Fruit fly (Drosophila melanogaster) whole organism, embryonic: Measurements from ENCODE around the gene veli.

Experiments
- Ada2b ChIP-seq: fragments of 200-800 bp; sonication (Bioruptor generic); IDR thresholded peaks from 2 replicates; pipeline ENCODE4 v1.3.6; 2022; ENCODE audit warnings: missing biosample characterization, missing genetic modification characterization
- Atf6 ChIP-seq: fragments of 200-800 bp; sonication (Bioruptor generic); IDR thresholded peaks from 2 replicates; pipeline ENCODE4 v1.3.6; 2022; ENCODE audit warnings: missing biosample characterization, missing genetic modification characterization
- B-H2 ChIP-seq: fragments of 200-800 bp; sonication (Bioruptor generic); optimal IDR thresholded peaks from 2 replicates; lab custom pipeline; 2018; ENCODE audit warnings: missing biosample characterization, mild to moderate bottlenecking, missing genetic modification characterization
- BEAF-32 ChIP-seq: fragments of 200-800 bp; sonication (Bioruptor generic); optimal IDR thresholded peaks from 3 replicates; lab custom pipeline; 2017; ENCODE audit warnings: missing biosample characterization, missing genetic modification characterization, mild to moderate bottlenecking, moderate library complexity, missing genetic modification reagents
- C15 ChIP-seq: fragments of 200-800 bp; sonication (Bioruptor generic); IDR thresholded peaks from 3 replicates; pipeline ENCODE4 v1.3.6; 2022; ENCODE audit warnings: missing biosample characterization, missing genetic modification characterization
- CG10543 ChIP-seq: fragments of 200-800 bp; sonication (Bioruptor generic); optimal IDR thresholded peaks from 3 replicates; lab custom pipeline; 2017; ENCODE audit warnings: missing biosample characterization, mild to moderate bottlenecking, missing genetic modification characterization, moderate library complexity
- CG13894 ChIP-seq: fragments of 200-800 bp; sonication (Bioruptor generic); optimal IDR thresholded peaks from 3 replicates; lab custom pipeline; 2018; ENCODE audit warnings: missing biosample characterization, mild to moderate bottlenecking, missing genetic modification characterization, moderate library complexity
- CG15696 ChIP-seq: fragments of 200-800 bp; sonication (Bioruptor generic); optimal IDR thresholded peaks from 2 replicates; lab custom pipeline; 2019; ENCODE audit warnings: missing biosample characterization, mild to moderate bottlenecking, missing genetic modification characterization, moderate library complexity
- CG17359 ChIP-seq: fragments of 200-800 bp; sonication (Bioruptor generic); optimal IDR thresholded peaks from 3 replicates; lab custom pipeline; 2018; ENCODE audit warnings: missing biosample characterization, mild to moderate bottlenecking, missing genetic modification characterization, moderate library complexity
- CG17612 ChIP-seq: fragments of 200-800 bp; sonication (Bioruptor generic); IDR thresholded peaks from 2 replicates; pipeline ENCODE4 v1.3.6; 2022; ENCODE audit warnings: missing biosample characterization, missing genetic modification characterization
- CG18262 ChIP-seq: fragments of 200-800 bp; optimal IDR thresholded peaks from 3 replicates; lab custom pipeline; 2019; ENCODE audit warnings: missing biosample characterization, mild to moderate bottlenecking, missing genetic modification characterization, moderate library complexity
- CG2116 ChIP-seq: fragments of 200-800 bp; sonication (Bioruptor generic); optimal IDR thresholded peaks from 3 replicates; lab custom pipeline; 2018; ENCODE audit warnings: missing biosample characterization, mild to moderate bottlenecking, missing genetic modification characterization
- CG2120 ChIP-seq: fragments of 200-800 bp; sonication (Bioruptor generic); optimal IDR thresholded peaks from 3 replicates; lab custom pipeline; 2016; ENCODE audit warnings: missing biosample characterization, missing genetic modification characterization
- CG31365 ChIP-seq: fragments of 200-800 bp; sonication (Bioruptor generic); optimal IDR thresholded peaks from 2 replicates; lab custom pipeline; 2018; ENCODE audit warnings: missing biosample characterization, mild to moderate bottlenecking, missing genetic modification characterization
- CG4328 ChIP-seq: fragments of 200-800 bp; sonication (Bioruptor generic); optimal IDR thresholded peaks from 3 replicates; lab custom pipeline; 2017; ENCODE audit warnings: missing biosample characterization, missing genetic modification reagents, missing genetic modification characterization
- CG6654 ChIP-seq: fragments of 200-800 bp; sonication (Bioruptor generic); optimal IDR thresholded peaks from 2 replicates; lab custom pipeline; 2017; ENCODE audit warnings: missing biosample characterization, mild to moderate bottlenecking, missing genetic modification characterization
- CG7786 ChIP-seq: fragments of 200-800 bp; sonication (Bioruptor generic); optimal IDR thresholded peaks from 2 replicates; lab custom pipeline; 2016; ENCODE audit warnings: missing biosample characterization, missing genetic modification characterization
- CG7928 ChIP-seq: fragments of 200-800 bp; sonication (Bioruptor generic); optimal IDR thresholded peaks from 2 replicates; lab custom pipeline; 2017; ENCODE audit warnings: missing biosample characterization, mild to moderate bottlenecking, missing genetic modification characterization
- CG7963 ChIP-seq: fragments of 200-800 bp; sonication (Bioruptor generic); IDR thresholded peaks from 3 replicates; pipeline ENCODE4 v1.3.6; 2022; ENCODE audit warnings: missing biosample characterization, missing genetic modification characterization; ENCODE audit not compliant: partially characterized antibody
- CG9609 ChIP-seq: fragments of 200-800 bp; sonication (Bioruptor generic); optimal IDR thresholded peaks from 3 replicates; lab custom pipeline; 2016; ENCODE audit warnings: missing biosample characterization, missing genetic modification characterization
- CG9797 ChIP-seq: fragments of 200-800 bp; sonication (Bioruptor generic); optimal IDR thresholded peaks from 3 replicates; lab custom pipeline; 2018; ENCODE audit warnings: missing biosample characterization, mild to moderate bottlenecking, missing genetic modification characterization
- Doc2 ChIP-seq: fragments of 200-800 bp; sonication (Bioruptor generic); IDR thresholded peaks from 2 replicates; pipeline ENCODE4 v1.3.6; 2022; ENCODE audit warnings: missing biosample characterization, missing genetic modification characterization
- Elba2 ChIP-seq: fragments of 200-800 bp; sonication (Bioruptor generic); optimal IDR thresholded peaks from 3 replicates; lab custom pipeline; 2016; ENCODE audit warnings: missing biosample characterization, missing genetic modification characterization
- Gsc ChIP-seq: fragments of 200-800 bp; sonication (Bioruptor generic); IDR thresholded peaks from 2 replicates; pipeline ENCODE4 v1.3.6; 2022; ENCODE audit warnings: missing biosample characterization, missing genetic modification characterization
- HLH3B ChIP-seq: fragments of 200-800 bp; sonication (Bioruptor generic); IDR thresholded peaks from 2 replicates; pipeline ENCODE4 v1.3.6; 2022; ENCODE audit warnings: missing biosample characterization, missing genetic modification characterization
- Nf-YC ChIP-seq: fragments of 200-800 bp; optimal IDR thresholded peaks from 3 replicates; lab custom pipeline; 2019; ENCODE audit warnings: missing biosample characterization, mild to moderate bottlenecking, missing genetic modification characterization, moderate library complexity
- Rx ChIP-seq: fragments of 200-800 bp; sonication (Bioruptor generic); IDR thresholded peaks from 2 replicates; pipeline ENCODE4 v1.3.6; 2022; ENCODE audit warnings: missing biosample characterization, missing genetic modification characterization
- Sry-δ ChIP-seq: fragments of 200-800 bp; sonication (Bioruptor generic); optimal IDR thresholded peaks from 2 replicates; lab custom pipeline; 2016; ENCODE audit warnings: missing biosample characterization, missing genetic modification characterization
- TFAM ChIP-seq: fragments of 200-800 bp; sonication (Bioruptor generic); optimal IDR thresholded peaks from 2 replicates; lab custom pipeline; 2017; ENCODE audit warnings: missing biosample characterization, missing genetic modification characterization, inconsistent platforms
- ase ChIP-seq: fragments of 200-800 bp; sonication (Bioruptor generic); IDR thresholded peaks from 3 replicates; pipeline ENCODE4 v1.3.6; 2022; ENCODE audit warnings: missing biosample characterization, missing genetic modification characterization
- bigmax ChIP-seq: fragments of 200-800 bp; sonication (Bioruptor generic); optimal IDR thresholded peaks from 2 replicates; lab custom pipeline; 2018; ENCODE audit warnings: missing biosample characterization, mild to moderate bottlenecking, missing genetic modification characterization
- btn ChIP-seq: fragments of 200-800 bp; sonication (Bioruptor generic); optimal IDR thresholded peaks from 2 replicates; lab custom pipeline; 2016; ENCODE audit warnings: missing biosample characterization, missing genetic modification characterization
- cas ChIP-seq: fragments of 200-800 bp; sonication (Bioruptor generic); IDR thresholded peaks from 2 replicates; pipeline ENCODE4 v1.3.6; 2022; ENCODE audit warnings: missing biosample characterization, missing genetic modification characterization
- cg ChIP-seq: fragments of 200-800 bp; sonication (Bioruptor generic); optimal IDR thresholded peaks from 3 replicates; lab custom pipeline; 2019; ENCODE audit warnings: missing biosample characterization, mild to moderate bottlenecking, missing genetic modification characterization, moderate library complexity
- chinmo ChIP-seq: fragments of 200-800 bp; sonication (Bioruptor generic); IDR thresholded peaks from 4 replicates; pipeline ENCODE4 v1.3.6; 2022; ENCODE audit warnings: missing biosample characterization, missing genetic modification characterization; ENCODE audit not compliant: partially characterized antibody
- gcm2 ChIP-seq: fragments of 200-800 bp; sonication (Bioruptor generic); optimal IDR thresholded peaks from 2 replicates; lab custom pipeline; 2016; ENCODE audit warnings: missing biosample characterization, missing genetic modification characterization
- gem ChIP-seq: fragments of 200-800 bp; sonication (Bioruptor generic); optimal IDR thresholded peaks from 2 replicates; lab custom pipeline; 2019; ENCODE audit warnings: missing biosample characterization, mild to moderate bottlenecking, missing genetic modification characterization, moderate library complexity
- gfzf ChIP-seq: fragments of 200-800 bp; sonication (Bioruptor generic); optimal IDR thresholded peaks from 2 replicates; lab custom pipeline; 2016; ENCODE audit warnings: missing biosample characterization, mild to moderate bottlenecking, missing genetic modification characterization, moderate library complexity
- lab ChIP-seq: fragments of 200-800 bp; sonication (Bioruptor generic); optimal IDR thresholded peaks from 3 replicates; lab custom pipeline; 2017; ENCODE audit warnings: missing biosample characterization, missing genetic modification characterization, mild to moderate bottlenecking, moderate library complexity, missing genetic modification reagents
- lmd ChIP-seq: fragments of 200-800 bp; sonication (Bioruptor generic); IDR thresholded peaks from 2 replicates; pipeline ENCODE4 v1.3.6; 2022; ENCODE audit warnings: missing biosample characterization, missing genetic modification characterization
- otp ChIP-seq: fragments of 200-800 bp; sonication (Bioruptor generic); IDR thresholded peaks from 3 replicates; pipeline ENCODE4, ENCODE4 v1.3.6; 2022; ENCODE audit warnings: missing biosample characterization, missing genetic modification characterization
- pb ChIP-seq: fragments of 200-800 bp; sonication (Bioruptor generic); optimal IDR thresholded peaks from 3 replicates; lab custom pipeline; 2016; ENCODE audit warnings: missing biosample characterization, missing genetic modification characterization
- psq ChIP-seq: fragments of 200-800 bp; sonication (Bioruptor generic); optimal IDR thresholded peaks from 2 replicates; lab custom pipeline; 2017; ENCODE audit warnings: missing biosample characterization, missing genetic modification characterization
- rib ChIP-seq: fragments of 200-800 bp; sonication (Bioruptor generic); IDR thresholded peaks from 2 replicates; pipeline ENCODE4 v1.3.6; 2022; ENCODE audit warnings: missing biosample characterization, missing genetic modification characterization
- salm ChIP-seq: fragments of 200-800 bp; sonication (Bioruptor generic); optimal IDR thresholded peaks from 2 replicates; lab custom pipeline; 2018; ENCODE audit warnings: missing biosample characterization, mild to moderate bottlenecking, missing genetic modification characterization
- sna ChIP-seq: fragments of 200-800 bp; sonication (Bioruptor generic); IDR thresholded peaks from 2 replicates; pipeline ENCODE4 v1.3.6; 2022; ENCODE audit warnings: missing biosample characterization, missing genetic modification characterization; ENCODE audit not compliant: partially characterized antibody
- tna ChIP-seq: fragments of 200-800 bp; sonication (Bioruptor generic); IDR thresholded peaks from 2 replicates; pipeline ENCODE4 v1.3.6; 2022; ENCODE audit warnings: missing biosample characterization, missing genetic modification characterization; ENCODE audit not compliant: partially characterized antibody
- tx ChIP-seq: fragments of 200-800 bp; sonication (Bioruptor generic); optimal IDR thresholded peaks from 2 replicates; lab custom pipeline; 2016; ENCODE audit warnings: missing biosample characterization, missing genetic modification characterization
- vvl ChIP-seq: fragments of 200-800 bp; sonication (Bioruptor generic); IDR thresholded peaks from 2 replicates; pipeline ENCODE4 v1.3.6; 2022; ENCODE audit warnings: missing biosample characterization, missing genetic modification characterization

veli gene

DNA sequence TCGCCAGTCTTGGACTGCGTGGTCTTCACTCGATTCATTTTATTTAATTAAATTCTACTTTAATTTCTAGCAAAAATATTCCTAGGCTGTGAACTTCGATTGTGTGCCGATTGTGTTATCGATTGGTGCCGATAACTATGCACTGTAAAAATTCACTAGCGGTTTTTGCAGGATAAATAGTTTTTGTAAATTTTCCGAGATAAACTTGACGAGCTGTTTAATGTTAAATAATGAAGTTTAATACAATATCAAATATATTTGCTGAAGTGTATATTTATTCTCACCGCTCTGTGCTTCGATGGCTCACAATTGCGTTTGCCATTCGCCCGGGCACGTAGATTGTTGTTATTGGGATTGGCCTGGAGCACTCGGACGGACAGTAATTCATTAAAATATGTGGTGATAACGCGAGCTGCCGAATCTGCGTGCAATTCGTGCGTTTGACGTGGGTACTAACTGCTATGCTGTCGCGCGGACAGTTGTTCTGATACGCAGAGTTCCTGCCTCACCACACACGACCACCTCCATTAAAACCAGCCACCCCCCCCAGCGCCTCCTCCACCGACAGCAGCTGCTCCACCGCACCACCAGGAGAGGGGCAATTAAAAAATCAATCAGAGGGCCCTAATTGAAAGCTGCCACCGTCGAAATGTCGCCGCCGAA, 40.4 kb downstream of the veli start, which contains the start of the genes EMC6 and Hr96 (continued):
- TF ChIP-seq CG17359 (tag; lab: Kevin White, UChicago), result peak; percentile 93
- TF ChIP-seq tx (GFP tag; lab: Kevin White, UChicago), result peak; percentile 91
- peak; percentile 66 for TF ChIP-seq CG31365 (tag; lab: Kevin White, UChicago)
- peak; percentile 78 for TF ChIP-seq Elba2
- peak; percentile 75; the same call in 1 of the 2 replicates for TF ChIP-seq sna (GFP tag; lab: Robert Waterston, UW)
- TF ChIP-seq tna (GFP tag; lab: Robert Waterston, UW), result peak; percentile 82
- TF ChIP-seq CG2120 (GFP tag; lab: Kevin White, UChicago), result peak; percentile 97
- peak; percentile 93 for TF ChIP-seq CG10543 (GFP tag; lab: Kevin White, UChicago)
- TF ChIP-seq cg (GFP tag; lab: Kevin White, UChicago), result no peak
- peak; percentile 82 for TF ChIP-seq CG7963 (GFP tag; lab: Robert Waterston, UW)
- TF ChIP-seq psq, result peak; percentile 78
- TF ChIP-seq TFAM (GFP tag; lab: Kevin White, UChicago), result peak; percentile 68
- peak; percentile 83 for TF ChIP-seq rib (GFP tag; lab: Robert Waterston, UW)
- peak; percentile 66 for TF ChIP-seq BEAF-32 (GFP tag; lab: Kevin White, UChicago)
- peak; percentile 92 for TF ChIP-seq lmd (GFP tag; lab: Robert Waterston, UW)
- TF ChIP-seq CG7928 (GFP tag; lab: Kevin White, UChicago), result peak; percentile 68
- peak; percentile 89 for TF ChIP-seq Rx (GFP tag; lab: Robert Waterston, UW)
- peak; percentile 81 for TF ChIP-seq CG17612
- peak; percentile 30 for TF ChIP-seq bigmax (GFP tag; lab: Kevin White, UChicago)
- TF ChIP-seq CG7786 (GFP tag; lab: Kevin White, UChicago), result peak; percentile 92
- TF ChIP-seq chinmo (GFP tag; lab: Robert Waterston, UW), result peak; percentile 56; the same call in 1 of the 4 replicates
- TF ChIP-seq btn, result peak; percentile 81
- TF ChIP-seq CG18262 (tag; lab: Kevin White, UChicago), result peak; percentile 89
- peak; percentile 92 for TF ChIP-seq CG13894 (tag; lab: Kevin White, UChicago)
- TF ChIP-seq CG4328 (GFP tag; lab: Kevin White, UChicago), result peak; percentile 87
- peak; percentile 90 for TF ChIP-seq Ada2b (GFP tag; lab: Robert Waterston, UW)
- TF ChIP-seq CG9797 (GFP tag; lab: Kevin White, UChicago), result peak; percentile 59
- TF ChIP-seq lab (GFP tag; lab: Kevin White, UChicago), result peak; percentile 96
- peak; percentile 84 for TF ChIP-seq salm (tag; lab: Kevin White, UChicago)
- TF ChIP-seq vvl, result peak; percentile 96
- TF ChIP-seq Nf-YC (tag; lab: Kevin White, UChicago), result peak; percentile 84
- TF ChIP-seq otp (GFP tag; lab: Robert Waterston, UW), result peak; percentile 92
- peak; percentile 86 for TF ChIP-seq CG2116 (GFP tag; lab: Kevin White, UChicago)
- TF ChIP-seq cas (GFP tag; lab: Robert Waterston, UW), result peak; percentile 87
- peak; percentile 91 for TF ChIP-seq CG9609
- peak; percentile 96 for TF ChIP-seq gem (tag; lab: Kevin White, UChicago)
- peak; percentile 82 for TF ChIP-seq gcm2 (GFP tag; lab: Kevin White, UChicago)
- TF ChIP-seq Doc2 (GFP tag; lab: Robert Waterston, UW), result peak; percentile 61; the same call in 1 of the 2 replicates
- peak; percentile 92 for TF ChIP-seq CG15696 (tag; lab: Kevin White, UChicago)
- TF ChIP-seq ase, result peak; percentile 90
- peak; percentile 72 for TF ChIP-seq CG6654 (GFP tag; lab: Kevin White, UChicago)
- peak; percentile 93 for TF ChIP-seq Atf6 (GFP tag; lab: Robert Waterston, UW)
- peak; percentile 96 for TF ChIP-seq B-H2 (GFP tag; lab: Kevin White, UChicago)
- TF ChIP-seq Gsc (GFP tag; lab: Robert Waterston, UW), result peak; percentile 65
- peak; percentile 66 for TF ChIP-seq gfzf (GFP tag; lab: Kevin White, UChicago)
- TF ChIP-seq C15 (GFP tag; lab: Robert Waterston, UW), result peak; percentile 85; the same call in 2 of the 3 replicates
- TF ChIP-seq Sry-δ (GFP tag; lab: Kevin White, UChicago), result peak; percentile 76
- peak; percentile 69 for TF ChIP-seq pb (GFP tag; lab: Kevin White, UChicago)
- TF ChIP-seq HLH3B (GFP tag; lab: Robert Waterston, UW), result peak; percentile 92
